Worm (Caenorhabditis elegans): ENCODE data around the gene clec-197.

DNA sequence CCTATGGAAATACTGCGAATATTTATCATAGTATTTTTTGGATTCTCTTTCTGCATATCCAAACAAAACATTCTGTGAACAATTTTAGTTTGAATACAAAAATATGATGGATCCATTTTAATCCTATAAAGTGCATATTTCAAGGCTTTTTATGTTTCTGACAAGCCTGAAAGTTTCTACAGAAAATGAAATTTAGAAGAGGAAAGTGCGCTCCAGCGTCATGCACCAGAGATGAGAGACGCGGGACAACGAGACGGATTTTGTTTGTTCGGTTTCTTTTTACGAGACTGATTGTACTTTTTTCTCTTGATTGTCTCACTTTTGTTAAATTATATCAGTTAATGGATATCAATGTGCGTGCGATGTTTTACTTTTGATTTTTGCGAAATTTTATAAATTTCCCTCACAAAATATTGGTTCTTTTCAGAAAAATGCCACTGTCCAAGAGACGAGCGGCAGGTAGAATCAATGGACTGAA lies 15.4 kb downstream of the clec-197 start, which contains the start of gene C49C3.6:
- TF ChIP-seq nhr-12 (tag; optimal IDR thresholded peaks at IDR 0.05) = no peak
- no peak for TF ChIP-seq fos-1 (tag; optimal IDR thresholded peaks at IDR 0.05)
- TF ChIP-seq pqm-1 (tag; optimal IDR thresholded peaks at IDR 0.05) = no peak
- TF ChIP-seq egl-27 (tag; optimal IDR thresholded peaks at IDR 0.05) = no peak
- TF ChIP-seq ceh-82 (tag; optimal IDR thresholded peaks at IDR 0.05) = no peak
- TF ChIP-seq snpc-4 (tag; optimal IDR thresholded peaks at IDR 0.05) = no peak
- TF ChIP-seq unc-62 (GFP tag; optimal IDR thresholded peaks at IDR 0.05) = no peak
- no peak for TF ChIP-seq nhr-76 (tag; optimal IDR thresholded peaks at IDR 0.05)
- no peak for TF ChIP-seq R02D3.7 (tag; optimal IDR thresholded peaks at IDR 0.05)
- TF ChIP-seq nhr-28 (tag; optimal IDR thresholded peaks at IDR 0.05) = no peak
- TF ChIP-seq daf-12 (tag; optimal IDR thresholded peaks at IDR 0.05) = no peak
- no peak for TF ChIP-seq ZK546.5 (tag; optimal IDR thresholded peaks at IDR 0.05)
- no peak for TF ChIP-seq ama-1 (optimal IDR thresholded peaks at IDR 0.05)

All from whole organism, L3 larva.